Fruit fly (Drosophila melanogaster): ENCODE results near the gene CG15262.

dm6 chr2L:15345295-15345694 is 47.7 kb downstream of the CG15262 start:
- TF ChIP-seq psq (optimal IDR thresholded peaks at IDR 0.05) (no peak), usp (GFP tag; optimal IDR thresholded peaks at IDR 0.05) (no peak), pan (optimal IDR thresholded peaks at IDR 0.05) (no peak)
